Worm (Caenorhabditis elegans): Measurements from ENCODE around the gene C01G10.15.

- TF ChIP-seq ztf-4 (tag; optimal IDR thresholded peaks at IDR 0.05) (no peak), nhr-11 (tag; optimal IDR thresholded peaks at IDR 0.05) (no peak), lin-39 (tag; optimal IDR thresholded peaks at IDR 0.05) (no peak), ceh-16 (tag; optimal IDR thresholded peaks at IDR 0.05) (no peak), sma-3 (GFP tag; optimal IDR thresholded peaks at IDR 0.05) (no peak), zag-1 (tag; optimal IDR thresholded peaks at IDR 0.05) (no peak), unc-55 (GFP tag; optimal IDR thresholded peaks at IDR 0.05) (no peak)
Observed at ce11 chrV:15051720-15052119, 35.4 kb downstream of the C01G10.15 start.
